Worm (Caenorhabditis elegans) whole organism, L3 larva: ENCODE measurements around the gene F38B6.7.
A peak's percentile ranks its signal among the peaks of the same experiment; 100 is the strongest.

ENCODE experiments used
- R02D3.7 ChIP-seq: fragments of 150-350 bp; optimal IDR thresholded peaks from 2 replicates; lab custom pipeline; 2014; ENCODE audit warnings: missing biosample characterization, missing genetic modification characterization
- ZK546.5 ChIP-seq: sonication (generic microtip); optimal IDR thresholded peaks from 2 replicates; lab custom pipeline; 2017; ENCODE audit warnings: missing biosample characterization, missing genetic modification characterization
- aly-2 ChIP-seq: fragments of 150-350 bp; optimal IDR thresholded peaks from 2 replicates; lab custom pipeline; 2014; ENCODE audit warnings: missing biosample characterization, missing genetic modification characterization
- ama-1 ChIP-seq: fragments of 150-350 bp; optimal IDR thresholded peaks from 2 replicates; lab custom pipeline; 2018
- ceh-16 ChIP-seq: sonication (generic microtip); optimal IDR thresholded peaks from 2 replicates; lab custom pipeline; 2017; ENCODE audit warnings: missing biosample characterization, missing genetic modification characterization
- ceh-28 ChIP-seq: fragments of 150-350 bp; optimal IDR thresholded peaks from 2 replicates; lab custom pipeline; 2014; ENCODE audit warnings: missing biosample characterization, missing genetic modification reagents, missing genetic modification characterization
- ceh-82 ChIP-seq: fragments of 150-350 bp; optimal IDR thresholded peaks from 2 replicates; lab custom pipeline; 2014; ENCODE audit warnings: missing biosample characterization, missing genetic modification characterization
- ceh-9 ChIP-seq: sonication (generic microtip); optimal IDR thresholded peaks from 2 replicates; lab custom pipeline; 2018; ENCODE audit warnings: missing biosample characterization, missing genetic modification characterization
- daf-12 ChIP-seq: fragments of 150-350 bp; optimal IDR thresholded peaks from 2 replicates; lab custom pipeline; 2014; ENCODE audit warnings: missing biosample characterization, missing genetic modification reagents, missing genetic modification characterization
- egl-27 ChIP-seq: sonication (generic microtip); optimal IDR thresholded peaks from 4 replicates; lab custom pipeline; 2017; ENCODE audit warnings: missing biosample characterization, missing genetic modification reagents, missing genetic modification characterization
- elt-1 ChIP-seq: fragments of 150-350 bp; optimal IDR thresholded peaks from 2 replicates; lab custom pipeline; 2014; ENCODE audit warnings: missing biosample characterization, missing genetic modification characterization
- elt-2 ChIP-seq: sonication (generic microtip); optimal IDR thresholded peaks from 2 replicates; lab custom pipeline; 2016; ENCODE audit warnings: missing genetic modification reagents, mild to moderate bottlenecking, missing genetic modification characterization, missing compliant biosample characterization
- elt-3 ChIP-seq, 3 experiments: fragments of 150-350 bp in 1 of 3; sonication (generic microtip) in 2 of 3; optimal IDR thresholded peaks; 2 replicates in 2 of 3; 4 replicates in 1 of 3; lab custom pipeline; 2014 to 2017; ENCODE audit warnings: missing biosample characterization in 3 of 3, missing genetic modification characterization in 3 of 3
- eor-1 ChIP-seq, 2 experiments: fragments of 150-350 bp; optimal IDR thresholded peaks; 2 replicates each; lab custom pipeline; 2014 to 2018; ENCODE audit warnings: missing biosample characterization in 2 of 2, missing genetic modification characterization in 2 of 2
- fkh-2 ChIP-seq: fragments of 150-350 bp; optimal IDR thresholded peaks from 2 replicates; lab custom pipeline; 2014; ENCODE audit warnings: missing biosample characterization, missing genetic modification reagents, missing genetic modification characterization
- fos-1 ChIP-seq: fragments of 150-350 bp; optimal IDR thresholded peaks from 2 replicates; lab custom pipeline; 2014; ENCODE audit warnings: missing biosample characterization, missing genetic modification characterization
- jun-1 ChIP-seq: fragments of 150-350 bp; optimal IDR thresholded peaks from 2 replicates; lab custom pipeline; 2014; ENCODE audit warnings: missing biosample characterization, missing genetic modification reagents, missing genetic modification characterization
- lin-15B ChIP-seq: fragments of 150-350 bp; optimal IDR thresholded peaks from 2 replicates; lab custom pipeline; 2014; ENCODE audit warnings: missing biosample characterization, missing genetic modification characterization
- lin-39 ChIP-seq: fragments of 150-350 bp; optimal IDR thresholded peaks from 2 replicates; lab custom pipeline; 2018; ENCODE audit warnings: missing biosample characterization, missing genetic modification reagents, missing genetic modification characterization
- lsy-12 ChIP-seq: sonication (generic microtip); optimal IDR thresholded peaks from 2 replicates; lab custom pipeline; 2016; ENCODE audit warnings: mild to moderate bottlenecking, missing genetic modification characterization, missing compliant biosample characterization
- mdl-1 ChIP-seq: fragments of 150-350 bp; optimal IDR thresholded peaks from 2 replicates; lab custom pipeline; 2014; ENCODE audit warnings: missing biosample characterization, missing genetic modification characterization
- mml-1 ChIP-seq: fragments of 150-350 bp; sonication (generic microtip); optimal IDR thresholded peaks from 3 replicates; lab custom pipeline; 2014; ENCODE audit warnings: missing biosample characterization, missing genetic modification characterization
- nfya-1 ChIP-seq: sonication (generic microtip); optimal IDR thresholded peaks from 2 replicates; lab custom pipeline; 2017; ENCODE audit warnings: missing genetic modification characterization, mild to moderate bottlenecking, missing compliant biosample characterization, antibody characterized with exemption, moderate library complexity; ENCODE audit not compliant: insufficient read depth
- nhr-11 ChIP-seq: fragments of 150-350 bp; optimal IDR thresholded peaks from 2 replicates; lab custom pipeline; 2014; ENCODE audit warnings: missing biosample characterization, missing genetic modification characterization
- nhr-12 ChIP-seq: fragments of 150-350 bp; optimal IDR thresholded peaks from 2 replicates; lab custom pipeline; 2014; ENCODE audit warnings: missing biosample characterization, missing genetic modification characterization
- nhr-23 ChIP-seq: fragments of 150-350 bp; optimal IDR thresholded peaks from 2 replicates; lab custom pipeline; 2014; ENCODE audit warnings: missing biosample characterization, missing genetic modification reagents, missing genetic modification characterization
- nhr-237 ChIP-seq: fragments of 150-350 bp; optimal IDR thresholded peaks from 2 replicates; lab custom pipeline; 2014; ENCODE audit warnings: missing biosample characterization, missing genetic modification characterization
- nhr-25 ChIP-seq: sonication (generic microtip); optimal IDR thresholded peaks from 2 replicates; lab custom pipeline; 2017; ENCODE audit warnings: missing biosample characterization, missing genetic modification characterization
- nhr-28 ChIP-seq: fragments of 150-350 bp; optimal IDR thresholded peaks from 2 replicates; lab custom pipeline; 2014; ENCODE audit warnings: missing biosample characterization, missing genetic modification characterization
- nhr-43 ChIP-seq: sonication (generic microtip); optimal IDR thresholded peaks from 2 replicates; lab custom pipeline; 2016; ENCODE audit warnings: mild to moderate bottlenecking, missing genetic modification characterization, missing compliant biosample characterization; ENCODE audit not compliant: poor library complexity, severe bottlenecking
- nhr-67 ChIP-seq: fragments of 150-350 bp; optimal IDR thresholded peaks from 2 replicates; lab custom pipeline; 2014; ENCODE audit warnings: missing biosample characterization, missing genetic modification characterization
- nhr-76 ChIP-seq: fragments of 150-350 bp; sonication (generic microtip); optimal IDR thresholded peaks from 5 replicates; lab custom pipeline; 2014; ENCODE audit warnings: missing biosample characterization, missing genetic modification characterization
- pha-4 ChIP-seq: fragments of 150-350 bp; optimal IDR thresholded peaks from 2 replicates; lab custom pipeline; 2014; ENCODE audit warnings: missing biosample characterization, missing genetic modification reagents, missing genetic modification characterization
- pqm-1 ChIP-seq: fragments of 150-350 bp; optimal IDR thresholded peaks from 2 replicates; lab custom pipeline; 2017; ENCODE audit warnings: missing biosample characterization, missing genetic modification characterization, inconsistent platforms
- sea-2 ChIP-seq: fragments of 150-350 bp; sonication (generic microtip); optimal IDR thresholded peaks from 4 replicates; lab custom pipeline; 2014; ENCODE audit warnings: missing biosample characterization, missing genetic modification reagents, missing genetic modification characterization
- snpc-4 ChIP-seq: fragments of 150-350 bp; optimal IDR thresholded peaks from 2 replicates; lab custom pipeline; 2014; ENCODE audit warnings: missing biosample characterization, missing genetic modification characterization
- unc-39 ChIP-seq: sonication (generic microtip); optimal IDR thresholded peaks from 4 replicates; lab custom pipeline; 2017; ENCODE audit warnings: missing biosample characterization, missing genetic modification characterization
- unc-62 ChIP-seq: fragments of 150-350 bp; sonication (generic microtip); optimal IDR thresholded peaks from 4 replicates; lab custom pipeline; 2014; ENCODE audit warnings: missing biosample characterization, missing genetic modification reagents, missing genetic modification characterization
- ztf-11 ChIP-seq: fragments of 150-350 bp; optimal IDR thresholded peaks from 2 replicates; lab custom pipeline; 2014; ENCODE audit warnings: missing biosample characterization, missing genetic modification characterization
- ztf-4 ChIP-seq: fragments of 150-350 bp; optimal IDR thresholded peaks from 2 replicates; lab custom pipeline; 2014; ENCODE audit warnings: missing biosample characterization, missing genetic modification characterization

Gene F38B6.7

ce11 chrX:6743853-6744346 lies 45.7 kb upstream of the F38B6.7 start (continued):
- TF ChIP-seq nhr-25 (tag; lab: Kevin White, UChicago) (peak; percentile 98), pha-4 (tag; lab: Kevin White, UChicago) (peak; percentile 94), nhr-237 (tag; lab: Kevin White, UChicago) (no peak), pqm-1 (tag; lab: Kevin White, UChicago) (peak; percentile 89), R02D3.7 (tag; lab: Kevin White, UChicago) (peak; percentile 59), egl-27 (tag; lab: Kevin White, UChicago) (peak; percentile 91), unc-62 (GFP tag; lab: Kevin White, UChicago) (peak; percentile 80), ztf-4 (peak; percentile 85), ztf-11 (tag; lab: Kevin White, UChicago) (no peak), fos-1 (tag; lab: Kevin White, UChicago) (peak; percentile 82)

ce11 chrX:6743344-6743743 lies 45.2 kb upstream of the F38B6.7 start:
- no peak for TF ChIP-seq egl-27 (tag; lab: Kevin White, UChicago)
- TF ChIP-seq ama-1 (lab: Kevin White, UChicago): peak; percentile 91

- peak; percentile 68 for TF ChIP-seq nfya-1 (tag; lab: Kevin White, UChicago)
- peak; percentile 78 for TF ChIP-seq nhr-25 (tag; lab: Kevin White, UChicago)
- TF ChIP-seq ama-1 (lab: Kevin White, UChicago): peak; percentile 74
- TF ChIP-seq elt-2: peak; percentile 61
- no peak for TF ChIP-seq nhr-43 (tag; lab: Kevin White, UChicago)
- TF ChIP-seq fkh-2 (tag; lab: Kevin White, UChicago): no peak
- TF ChIP-seq fos-1 (tag; lab: Kevin White, UChicago): no peak
- peak; percentile 60 for TF ChIP-seq pqm-1 (tag; lab: Kevin White, UChicago)
- peak; percentile 86 for TF ChIP-seq mml-1 (tag; lab: Kevin White, UChicago)
- peak; percentile 75 for TF ChIP-seq pha-4 (tag; lab: Kevin White, UChicago)
- TF ChIP-seq elt-3 (tag; optimal IDR thresholded peaks at IDR 0.05; lab: Kevin White, UChicago): peak in 1 of 3 experiments; percentile 33
- peak; percentile 69 for TF ChIP-seq nhr-23 (tag; lab: Kevin White, UChicago)
- TF ChIP-seq jun-1: peak; percentile 84
- peak; percentile 100 for TF ChIP-seq mdl-1 (tag; lab: Kevin White, UChicago)
- no peak for TF ChIP-seq unc-62 (GFP tag; lab: Kevin White, UChicago)
- TF ChIP-seq nhr-67 (tag; lab: Kevin White, UChicago): no peak
- peak; percentile 74 for TF ChIP-seq egl-27 (tag; lab: Kevin White, UChicago)
- TF ChIP-seq, all 47 proteins: peak for 12
These were observed 44.7 kb upstream of the F38B6.7 start for ce11 chrX:6742891-6743290.

- TF ChIP-seq mdl-1 (tag; lab: Kevin White, UChicago) (peak; percentile 100), fkh-2 (tag; lab: Kevin White, UChicago) (no peak), R02D3.7 (tag; lab: Kevin White, UChicago) (peak; percentile 40), elt-2 (peak; percentile 87), nhr-25 (tag; lab: Kevin White, UChicago) (peak; percentile 95), lin-39 (tag; lab: Kevin White, UChicago) (peak; percentile 95), nhr-67 (tag; lab: Kevin White, UChicago) (no peak), unc-39 (tag; lab: Kevin White, UChicago) (no peak), aly-2 (tag; lab: Kevin White, UChicago) (no peak), ceh-28 (tag; lab: Kevin White, UChicago) (peak; percentile 56), nhr-12 (tag; lab: Kevin White, UChicago) (no peak), ceh-9 (tag; lab: Kevin White, UChicago) (no peak), elt-3 (tag; optimal IDR thresholded peaks at IDR 0.05; lab: Kevin White, UChicago) (no peak), sea-2 (GFP tag; lab: Kevin White, UChicago) (peak; percentile 63), nhr-43 (tag; lab: Kevin White, UChicago) (peak; percentile 86), snpc-4 (tag; lab: Kevin White, UChicago) (peak; percentile 71), ztf-11 (tag; lab: Kevin White, UChicago) (no peak), eor-1 (tag; optimal IDR thresholded peaks at IDR 0.05; lab: Kevin White, UChicago) (peak in 1 of 2 experiments; percentile 68), ceh-16 (tag; lab: Kevin White, UChicago) (no peak), lsy-12 (peak; percentile 88), nhr-237 (tag; lab: Kevin White, UChicago) (no peak), fos-1 (tag; lab: Kevin White, UChicago) (peak; percentile 27), ztf-4 (peak; percentile 74), lin-15B (tag; lab: Kevin White, UChicago) (peak; percentile 26), jun-1 (peak; percentile 81), mml-1 (tag; lab: Kevin White, UChicago) (peak; percentile 99), ama-1 (lab: Kevin White, UChicago) (peak; percentile 95), daf-12 (no peak), nhr-76 (tag; lab: Kevin White, UChicago) (no peak), pqm-1 (tag; lab: Kevin White, UChicago) (peak; percentile 82), nfya-1 (tag; lab: Kevin White, UChicago) (peak; percentile 96), ceh-82 (tag; lab: Kevin White, UChicago) (no peak), nhr-23 (tag; lab: Kevin White, UChicago) (peak; percentile 95), elt-1 (tag; lab: Kevin White, UChicago) (peak; percentile 81), egl-27 (tag; lab: Kevin White, UChicago) (peak; percentile 95), ZK546.5 (tag; lab: Kevin White, UChicago) (no peak), unc-62 (GFP tag; lab: Kevin White, UChicago) (peak; percentile 74), nhr-28 (tag; lab: Kevin White, UChicago) (no peak), nhr-11 (tag; lab: Kevin White, UChicago) (peak; percentile 67)
These were observed 44.0 kb upstream of the F38B6.7 start, which contains the start of gene mdl-1 for ce11 chrX:6742011-6742683. TSS of gene mdl-1 (plus strand) at chrX:6742351.
